Fruit fly (Drosophila melanogaster) whole organism, wandering third instar larva: ENCODE data around the gene noc.

Experiments
- CrebA ChIP-seq: fragments of 200-800 bp; sonication (Bioruptor generic); optimal IDR thresholded peaks from 2 replicates; lab custom pipeline; 2016; ENCODE audit warnings: missing biosample characterization, mild to moderate bottlenecking, missing genetic modification characterization, borderline replicate concordance
- Dfd ChIP-seq: fragments of >200 bp; optimal IDR thresholded peaks from 2 replicates; lab custom pipeline; 2017; ENCODE audit warnings: missing biosample characterization, missing genetic modification characterization
- HLH106 ChIP-seq: fragments of 200-800 bp; optimal IDR thresholded peaks from 3 replicates; lab custom pipeline; 2019; ENCODE audit warnings: missing biosample characterization, mild to moderate bottlenecking, missing genetic modification characterization, moderate library complexity
- Jra ChIP-seq: sonication (Bioruptor generic); optimal IDR thresholded peaks from 2 replicates; lab custom pipeline; 2016; ENCODE audit warnings: missing biosample characterization, missing genetic modification characterization
- N ChIP-seq: fragments of >200 bp; optimal IDR thresholded peaks from 2 replicates; lab custom pipeline; 2018; ENCODE audit warnings: missing biosample characterization, missing external identifiers, missing genetic modification characterization
- OdsH ChIP-seq: fragments of 200-800 bp; sonication (Bioruptor generic); optimal IDR thresholded peaks from 2 replicates; lab custom pipeline; 2016; ENCODE audit warnings: missing biosample characterization, mild to moderate bottlenecking, missing genetic modification characterization
- br ChIP-seq: fragments of 200-800 bp; sonication (Bioruptor generic); optimal IDR thresholded peaks from 2 replicates; lab custom pipeline; 2016; ENCODE audit warnings: missing biosample characterization, missing genetic modification characterization
- foxo ChIP-seq, 2 experiments: fragments of 200-800 bp; sonication (Bioruptor generic); optimal IDR thresholded peaks; 2 replicates in 1 of 2; 3 replicates in 1 of 2; lab custom pipeline; 2016 to 2017; ENCODE audit warnings: missing biosample characterization in 2 of 2, missing genetic modification characterization in 2 of 2
- usp ChIP-seq: fragments of >200 bp; optimal IDR thresholded peaks from 2 replicates; lab custom pipeline; 2017; ENCODE audit warnings: missing biosample characterization, missing genetic modification characterization

- TF ChIP-seq foxo (GFP tag; optimal IDR thresholded peaks at IDR 0.05; lab: Kevin White, UChicago) (no peak), OdsH (GFP tag; lab: Kevin White, UChicago) (no peak), br (GFP tag; lab: Kevin White, UChicago) (no peak), Jra (GFP tag; lab: Kevin White, UChicago) (no peak), usp (no peak), N (GFP tag; lab: Kevin White, UChicago) (no peak), HLH106 (tag; lab: Kevin White, UChicago) (no peak), Dfd (GFP tag; lab: Kevin White, UChicago) (no peak), CrebA (GFP tag; lab: Kevin White, UChicago) (no peak)
Measured at dm6 chr2L:14530685-14531084, 40.0 kb downstream of the noc start.
